Fruit fly (Drosophila melanogaster): ENCODE data around the gene Rsph3.

DNA sequence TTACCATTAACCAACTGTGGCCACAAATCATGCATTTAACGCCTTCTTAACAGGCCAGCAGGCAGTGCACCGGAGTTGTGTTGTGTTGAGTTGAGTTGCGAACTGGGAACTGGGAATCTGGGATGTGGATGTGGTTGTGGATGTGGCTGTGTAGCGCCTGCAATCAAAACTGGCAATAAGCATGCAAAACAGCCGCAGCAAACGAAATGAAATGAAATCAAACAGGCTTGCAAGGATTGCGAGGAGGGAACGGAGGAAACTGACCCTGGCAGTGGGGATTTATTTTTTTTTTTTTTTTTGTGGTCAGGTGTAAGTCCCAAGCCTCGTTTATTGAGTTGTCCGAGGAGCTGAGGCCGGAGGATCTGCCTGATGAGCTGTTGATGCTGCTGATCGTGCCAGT, 39.5 kb upstream of the Rsph3 start:
- TF ChIP-seq pan (optimal IDR thresholded peaks at IDR 0.05) (no peak), CG8478 (optimal IDR thresholded peaks at IDR 0.05) (no peak), psq (optimal IDR thresholded peaks at IDR 0.05) (no peak), Dll (optimal IDR thresholded peaks at IDR 0.05) (no peak), usp (GFP tag; optimal IDR thresholded peaks at IDR 0.05) (no peak), EcR (GFP tag; optimal IDR thresholded peaks at IDR 0.05) (no peak)

Measured in whole organism.